Worm (Caenorhabditis elegans): ENCODE data around the gene ipla-2.

- TF ChIP-seq mep-1 (tag; optimal IDR thresholded peaks at IDR 0.05) = no peak
- no peak for TF ChIP-seq nhr-76 (tag; optimal IDR thresholded peaks at IDR 0.05)
- no peak for TF ChIP-seq zip-8 (tag; optimal IDR thresholded peaks at IDR 0.05)
- no peak for TF ChIP-seq nhr-2 (tag; optimal IDR thresholded peaks at IDR 0.05)
- TF ChIP-seq mls-2 (tag; optimal IDR thresholded peaks at IDR 0.05) = no peak
- no peak for TF ChIP-seq nhr-12 (tag; optimal IDR thresholded peaks at IDR 0.05)
- TF ChIP-seq pha-4 (tag; optimal IDR thresholded peaks at IDR 0.05) = no peak
Observed at ce11 chrX:9794173-9794572, 43.7 kb downstream of the ipla-2 start, which contains the start of gene F36G3.2.
